Worm (Caenorhabditis elegans): ENCODE data around the gene F59B2.8.
"Not testable (repeated sequence)": the region's sequence is repeated elsewhere in the genome, so short reads cannot be mapped to it uniquely, and the experiment has no call there.

DNA sequence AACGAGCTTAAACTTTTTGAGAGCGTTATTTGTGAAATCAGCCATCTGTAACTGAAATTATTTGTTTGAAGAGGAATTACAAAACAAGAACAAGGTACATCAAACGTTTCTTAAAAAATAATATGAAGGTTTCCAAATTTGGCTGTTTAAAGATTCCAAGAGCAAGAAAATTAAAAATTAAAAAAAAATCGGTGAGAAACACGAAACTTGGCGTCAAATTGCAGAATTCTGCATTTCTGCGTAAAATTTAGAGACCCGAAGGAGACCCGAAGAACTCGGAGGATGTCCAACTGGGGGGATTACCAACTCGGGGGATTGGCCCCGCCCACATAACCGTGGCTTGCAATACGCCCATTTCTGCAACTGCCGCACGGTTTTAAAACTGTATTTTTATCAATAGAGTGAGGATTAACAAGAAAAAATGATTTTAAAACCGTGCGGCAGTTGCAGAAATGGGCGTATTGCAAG is 4.1 kb downstream of the F59B2.8 start, which contains the start of gene rab-6.1:
- TF ChIP-seq mep-1 (tag; optimal IDR thresholded peaks at IDR 0.05); lin-15B (tag; optimal IDR thresholded peaks at IDR 0.05); nhr-25 (tag; optimal IDR thresholded peaks at IDR 0.05; ENCODE audit: borderline replicate concordance, insufficient read depth); ceh-82 (tag; optimal IDR thresholded peaks at IDR 0.05); F44E2.7 (GFP tag; IDR thresholded peaks at IDR 0.05); zfp-2 (tag; optimal IDR thresholded peaks at IDR 0.05); madf-5 (GFP tag; IDR thresholded peaks at IDR 0.05); lin-13 (GFP tag; optimal IDR thresholded peaks at IDR 0.05); mdt-29 (GFP tag; IDR thresholded peaks at IDR 0.05): not testable (repeated sequence)
